Fruit fly (Drosophila melanogaster) whole organism, wandering third instar larva: ENCODE measurements around the gene CG11454.

Source experiments
- Abd-B ChIP-seq: fragments of >200 bp; optimal IDR thresholded peaks from 2 replicates; lab custom pipeline; 2017; ENCODE audit warnings: missing biosample characterization, missing genetic modification characterization
- CG32264 ChIP-seq: fragments of 200-800 bp; sonication (Bioruptor generic); optimal IDR thresholded peaks from 2 replicates; lab custom pipeline; 2016; ENCODE audit warnings: missing biosample characterization, missing genetic modification characterization
- CG9705 ChIP-seq: fragments of 200-800 bp; sonication (Bioruptor generic); optimal IDR thresholded peaks from 2 replicates; lab custom pipeline; 2018; ENCODE audit warnings: missing biosample characterization, mild to moderate bottlenecking, missing genetic modification characterization
- CrebA ChIP-seq: fragments of 200-800 bp; sonication (Bioruptor generic); optimal IDR thresholded peaks from 2 replicates; lab custom pipeline; 2016; ENCODE audit warnings: missing biosample characterization, mild to moderate bottlenecking, missing genetic modification characterization, borderline replicate concordance
- Dfd ChIP-seq: fragments of >200 bp; optimal IDR thresholded peaks from 2 replicates; lab custom pipeline; 2017; ENCODE audit warnings: missing biosample characterization, missing genetic modification characterization
- Dif ChIP-seq: fragments of 200-275, 200-300 bp; sonication (Bioruptor generic); optimal IDR thresholded peaks from 2 replicates; lab custom pipeline; 2018; ENCODE audit warnings: missing biosample characterization, missing genetic modification characterization; ENCODE audit not compliant: partially characterized antibody
- GATAd ChIP-seq: sonication (Bioruptor generic); optimal IDR thresholded peaks from 2 replicates; lab custom pipeline; 2016; ENCODE audit warnings: missing biosample characterization, missing genetic modification characterization
- HLH106 ChIP-seq: fragments of 200-800 bp; optimal IDR thresholded peaks from 3 replicates; lab custom pipeline; 2019; ENCODE audit warnings: missing biosample characterization, mild to moderate bottlenecking, missing genetic modification characterization, moderate library complexity
- Hnf4 ChIP-seq: fragments of 200-800 bp; sonication (Bioruptor generic); optimal IDR thresholded peaks from 2 replicates; lab custom pipeline; 2016; ENCODE audit warnings: missing biosample characterization, mild to moderate bottlenecking, missing genetic modification characterization
- Hr78 ChIP-seq: fragments of >200 bp; optimal IDR thresholded peaks from 2 replicates; lab custom pipeline; 2017; ENCODE audit warnings: missing biosample characterization, missing genetic modification characterization
- Hr83 ChIP-seq: fragments of 200-300 bp; sonication (Bioruptor generic); optimal IDR thresholded peaks from 2 replicates; lab custom pipeline; 2016; ENCODE audit warnings: missing biosample characterization, mild to moderate bottlenecking, missing genetic modification characterization, moderate library complexity; ENCODE audit not compliant: poor library complexity, severe bottlenecking
- Jra ChIP-seq: sonication (Bioruptor generic); optimal IDR thresholded peaks from 2 replicates; lab custom pipeline; 2016; ENCODE audit warnings: missing biosample characterization, missing genetic modification characterization
- Mio ChIP-seq: sonication (Bioruptor generic); optimal IDR thresholded peaks from 2 replicates; lab custom pipeline; 2016; ENCODE audit warnings: missing biosample characterization, missing genetic modification characterization
- Myc ChIP-seq: fragments of >200 bp; optimal IDR thresholded peaks from 2 replicates; lab custom pipeline; 2017
- N ChIP-seq: fragments of >200 bp; optimal IDR thresholded peaks from 2 replicates; lab custom pipeline; 2018; ENCODE audit warnings: missing biosample characterization, missing external identifiers, missing genetic modification characterization
- OdsH ChIP-seq: fragments of 200-800 bp; sonication (Bioruptor generic); optimal IDR thresholded peaks from 2 replicates; lab custom pipeline; 2016; ENCODE audit warnings: missing biosample characterization, mild to moderate bottlenecking, missing genetic modification characterization
- Rel ChIP-seq, 2 experiments: fragments of 200-800 bp; sonication (Bioruptor generic) in 1 of 2; optimal IDR thresholded peaks; 2 replicates in 1 of 2; 3 replicates in 1 of 2; lab custom pipeline; 2016 to 2019; ENCODE audit warnings: mild to moderate bottlenecking in 2 of 2, missing biosample characterization in 2 of 2, missing genetic modification characterization in 2 of 2, moderate library complexity in 1 of 2
- Sp1 ChIP-seq: fragments of 200-800 bp; sonication (Bioruptor generic); optimal IDR thresholded peaks from 3 replicates; lab custom pipeline; 2019; ENCODE audit warnings: missing biosample characterization, mild to moderate bottlenecking, missing genetic modification characterization, moderate library complexity
- Vsx2 ChIP-seq: fragments of 200-300, 225-300 bp; sonication (Bioruptor generic); optimal IDR thresholded peaks from 2 replicates; lab custom pipeline; 2018; ENCODE audit warnings: missing biosample characterization, missing genetic modification characterization; ENCODE audit not compliant: partially characterized antibody
- br ChIP-seq: fragments of 200-800 bp; sonication (Bioruptor generic); optimal IDR thresholded peaks from 2 replicates; lab custom pipeline; 2016; ENCODE audit warnings: missing biosample characterization, missing genetic modification characterization
- brk ChIP-seq: fragments of 200-800 bp; sonication (Bioruptor generic); optimal IDR thresholded peaks from 2 replicates; lab custom pipeline; 2016; ENCODE audit warnings: missing biosample characterization, mild to moderate bottlenecking, missing genetic modification characterization
- dl ChIP-seq, 2 experiments: fragments of 175-275, 200-275 bp in 1 of 2; fragments of 200-275 bp in 1 of 2; sonication (Bioruptor generic); optimal IDR thresholded peaks; lab custom pipeline; 2018; ENCODE audit warnings: mild to moderate bottlenecking in 2 of 2, missing biosample characterization in 2 of 2, missing genetic modification characterization in 2 of 2, moderate library complexity in 2 of 2; ENCODE audit not compliant: partially characterized antibody in 2 of 2, insufficient read depth in 1 of 2
- dmrt93B ChIP-seq: fragments of 200-800 bp; sonication (Bioruptor generic); optimal IDR thresholded peaks from 2 replicates; lab custom pipeline; 2018; ENCODE audit warnings: missing biosample characterization, mild to moderate bottlenecking, missing genetic modification characterization
- dsf ChIP-seq: sonication (Bioruptor generic); optimal IDR thresholded peaks from 2 replicates; lab custom pipeline; 2016; ENCODE audit warnings: missing biosample characterization, missing genetic modification characterization, borderline replicate concordance
- ey ChIP-seq: fragments of 200-800 bp; sonication (Bioruptor generic); optimal IDR thresholded peaks from 2 replicates; lab custom pipeline; 2016; ENCODE audit warnings: missing biosample characterization, missing genetic modification characterization
- foxo ChIP-seq, 2 experiments: fragments of 200-800 bp; sonication (Bioruptor generic); optimal IDR thresholded peaks; 2 replicates in 1 of 2; 3 replicates in 1 of 2; lab custom pipeline; 2016 to 2017; ENCODE audit warnings: missing biosample characterization in 2 of 2, missing genetic modification characterization in 2 of 2
- fru ChIP-seq: fragments of 200-800 bp; sonication (Bioruptor generic); optimal IDR thresholded peaks from 3 replicates; lab custom pipeline; 2016; ENCODE audit warnings: missing biosample characterization, mild to moderate bottlenecking, missing genetic modification characterization
- h ChIP-seq: fragments of 200-800 bp; sonication (Bioruptor generic); optimal IDR thresholded peaks from 3 replicates; lab custom pipeline; 2016; ENCODE audit warnings: missing biosample characterization, mild to moderate bottlenecking, missing genetic modification characterization
- jim ChIP-seq: fragments of 175-275, 200-325 bp; sonication (Bioruptor generic); optimal IDR thresholded peaks from 2 replicates; lab custom pipeline; 2016; ENCODE audit warnings: missing biosample characterization, mild to moderate bottlenecking, missing genetic modification characterization
- lola ChIP-seq: fragments of >200 bp; optimal IDR thresholded peaks from 2 replicates; lab custom pipeline; 2017; ENCODE audit warnings: missing biosample characterization, missing genetic modification characterization
- pan ChIP-seq: fragments of >200 bp; optimal IDR thresholded peaks from 2 replicates; lab custom pipeline; 2017
- psq ChIP-seq: fragments of 200-800 bp; sonication (Bioruptor generic); optimal IDR thresholded peaks from 3 replicates; lab custom pipeline; 2017; ENCODE audit warnings: missing biosample characterization, mild to moderate bottlenecking, missing genetic modification characterization, moderate library complexity
- rgr ChIP-seq: fragments of 200-800 bp; sonication (Bioruptor generic); optimal IDR thresholded peaks from 3 replicates; lab custom pipeline; 2016; ENCODE audit warnings: missing biosample characterization, mild to moderate bottlenecking, missing genetic modification characterization
- sage ChIP-seq: fragments of 200-800 bp; sonication (Bioruptor generic); optimal IDR thresholded peaks from 2 replicates; lab custom pipeline; 2016; ENCODE audit warnings: missing biosample characterization, mild to moderate bottlenecking, missing genetic modification characterization
- sv ChIP-seq: fragments of 200-800 bp; sonication (Bioruptor generic); optimal IDR thresholded peaks from 3 replicates; lab custom pipeline; 2016; ENCODE audit warnings: missing biosample characterization, missing genetic modification characterization
- tai ChIP-seq: sonication (Bioruptor generic); optimal IDR thresholded peaks from 2 replicates; lab custom pipeline; 2016; ENCODE audit warnings: missing biosample characterization, missing genetic modification characterization
- usp ChIP-seq: fragments of >200 bp; optimal IDR thresholded peaks from 2 replicates; lab custom pipeline; 2017; ENCODE audit warnings: missing biosample characterization, missing genetic modification characterization
- woc ChIP-seq: sonication (Bioruptor generic); optimal IDR thresholded peaks from 2 replicates; lab custom pipeline; 2016; ENCODE audit warnings: missing biosample characterization, mild to moderate bottlenecking, missing genetic modification characterization

The CG11454 gene

dm6 chr2L:158649-159257 is 15.6 kb downstream of the CG11454 start, which contains the start of the genes CG33635 and spen (continued):
- TF ChIP-seq Rel (GFP tag; optimal IDR thresholded peaks at IDR 0.05; lab: Kevin White, UChicago) (no peak), Rel (tag; optimal IDR thresholded peaks at IDR 0.05; lab: Kevin White, UChicago) (peak; percentile 63), CG32264 (GFP tag; lab: Kevin White, UChicago) (no peak)
- TF ChIP-seq, all 38 proteins: peak for 20

- TF ChIP-seq h (GFP tag; lab: Kevin White, UChicago): peak; percentile 82
- peak; percentile 55 for TF ChIP-seq Dif (GFP tag; lab: Kevin White, UChicago)
- no peak for TF ChIP-seq Myc (lab: Kevin White, UChicago)
- peak; percentile 33 for TF ChIP-seq CG9705 (GFP tag; lab: Kevin White, UChicago)
- TF ChIP-seq CG32264 (GFP tag; lab: Kevin White, UChicago): peak; percentile 48
- peak; percentile 14 for TF ChIP-seq Mio (GFP tag; lab: Kevin White, UChicago)
- peak; percentile 74 for TF ChIP-seq Vsx2 (GFP tag; lab: Kevin White, UChicago)
- TF ChIP-seq OdsH (GFP tag; lab: Kevin White, UChicago): peak; percentile 48
- peak; percentile 98 for TF ChIP-seq Rel (GFP tag; optimal IDR thresholded peaks at IDR 0.05; lab: Kevin White, UChicago)
- TF ChIP-seq Rel (tag; optimal IDR thresholded peaks at IDR 0.05; lab: Kevin White, UChicago): peak; percentile 57
- no peak for TF ChIP-seq Hr78 (GFP tag; lab: Kevin White, UChicago)
- peak; percentile 94 for TF ChIP-seq brk
- no peak for TF ChIP-seq Abd-B
- TF ChIP-seq Hnf4 (GFP tag; lab: Kevin White, UChicago): peak; percentile 72
- no peak for TF ChIP-seq usp
- TF ChIP-seq Dfd (GFP tag; lab: Kevin White, UChicago): no peak
- TF ChIP-seq sage (GFP tag; lab: Kevin White, UChicago): peak; percentile 90
- TF ChIP-seq jim (GFP tag; lab: Kevin White, UChicago): peak; percentile 89
- TF ChIP-seq tai (GFP tag; lab: Kevin White, UChicago): peak; percentile 54
- no peak for TF ChIP-seq pan (lab: Kevin White, UChicago)
- peak; percentile 75 for TF ChIP-seq fru (GFP tag; lab: Kevin White, UChicago)
- peak; percentile 9 to 91 for TF ChIP-seq foxo (GFP tag; optimal IDR thresholded peaks at IDR 0.05; lab: Kevin White, UChicago)
- TF ChIP-seq ey (GFP tag; lab: Kevin White, UChicago): no peak
- TF ChIP-seq Sp1 (GFP tag; lab: Kevin White, UChicago): peak; percentile 79
- TF ChIP-seq rgr: peak; percentile 50
- TF ChIP-seq dsf (GFP tag; lab: Kevin White, UChicago): peak; percentile 45
- TF ChIP-seq dl (GFP tag; optimal IDR thresholded peaks at IDR 0.05; lab: Kevin White, UChicago; ENCODE audit: insufficient read depth in 1 of 2, partially characterized antibody in 2 of 2): peak; percentile 5 to 39
- TF ChIP-seq br (GFP tag; lab: Kevin White, UChicago): peak; percentile 81
- TF ChIP-seq N (GFP tag; lab: Kevin White, UChicago): no peak
- TF ChIP-seq lola (GFP tag; lab: Kevin White, UChicago): no peak
- no peak for TF ChIP-seq GATAd (GFP tag; lab: Kevin White, UChicago)
- peak; percentile 40 for TF ChIP-seq woc (GFP tag; lab: Kevin White, UChicago)
- TF ChIP-seq HLH106 (tag; lab: Kevin White, UChicago): peak; percentile 8
- TF ChIP-seq dmrt93B: no peak
- peak; percentile 74 for TF ChIP-seq Jra (GFP tag; lab: Kevin White, UChicago)
- peak; percentile 77 for TF ChIP-seq Hr83 (GFP tag; lab: Kevin White, UChicago)
- TF ChIP-seq sv (GFP tag; lab: Kevin White, UChicago): peak; percentile 57
- peak; percentile 65 for TF ChIP-seq psq (GFP tag; lab: Kevin White, UChicago)
- peak; percentile 97 for TF ChIP-seq CrebA (GFP tag; lab: Kevin White, UChicago)
Measured at dm6 chr2L:160581-161452, 17.7 kb downstream of the CG11454 start.
